Worm (Caenorhabditis elegans): ENCODE data around the gene M163.11.

DNA sequence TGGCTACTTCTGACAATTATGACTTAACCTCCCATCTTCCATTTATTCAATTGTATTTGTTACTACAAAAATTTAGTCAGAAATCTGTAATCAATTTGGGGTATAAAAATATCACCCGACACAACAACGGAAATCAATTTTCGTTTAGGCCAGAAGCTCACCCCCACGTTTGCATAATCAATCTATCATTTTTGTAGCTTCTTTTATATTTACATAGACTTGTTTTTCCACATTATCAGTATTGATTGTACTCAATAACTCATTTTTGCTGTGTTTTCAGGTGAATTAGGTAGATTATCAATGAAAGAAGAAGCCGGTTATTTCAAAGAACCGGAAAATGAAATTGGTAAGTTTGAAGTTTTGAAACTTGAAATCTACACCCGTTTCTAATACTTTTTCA lies 5.4 kb upstream of the M163.11 start, which contains the start of gene M163.5:
- TF ChIP-seq lin-35 (GFP tag; optimal IDR thresholded peaks at IDR 0.05): no peak
- TF ChIP-seq ztf-4 (tag; optimal IDR thresholded peaks at IDR 0.05): no peak
- no peak for TF ChIP-seq lin-13 (GFP tag; optimal IDR thresholded peaks at IDR 0.05)
- TF ChIP-seq aly-2 (tag; optimal IDR thresholded peaks at IDR 0.05): no peak
- no peak for TF ChIP-seq ceh-8 (GFP tag; optimal IDR thresholded peaks at IDR 0.05)
- TF ChIP-seq sptf-1 (tag; optimal IDR thresholded peaks at IDR 0.05): no peak
